Fruit fly (Drosophila melanogaster) whole organism, adult: Measurements from ENCODE around the gene CG44261.

Source experiments
- CG11617 ChIP-seq: fragments of 200-800 bp; sonication (Bioruptor generic); optimal IDR thresholded peaks from 2 replicates; lab custom pipeline; 2017; ENCODE audit warnings: mild to moderate bottlenecking, missing biosample characterization, missing genetic modification reagents, missing genetic modification characterization
- CG12768 ChIP-seq: fragments of 200-800 bp; sonication (Bioruptor generic); optimal IDR thresholded peaks from 2 replicates; lab custom pipeline; 2017; ENCODE audit warnings: missing biosample characterization, missing genetic modification characterization, mild to moderate bottlenecking, moderate library complexity, missing genetic modification reagents
- CG14711 ChIP-seq: fragments of 200-800 bp; sonication (Bioruptor generic); optimal IDR thresholded peaks from 2 replicates; lab custom pipeline; 2018; ENCODE audit warnings: missing biosample characterization, mild to moderate bottlenecking, missing genetic modification characterization, moderate library complexity
- CG1620 ChIP-seq: fragments of 200-800 bp; sonication (Bioruptor generic); optimal IDR thresholded peaks from 2 replicates; lab custom pipeline; 2016; ENCODE audit warnings: missing biosample characterization, missing genetic modification characterization
- CG33017 ChIP-seq: fragments of 200-800 bp; sonication (Bioruptor generic); optimal IDR thresholded peaks from 2 replicates; lab custom pipeline; 2018; ENCODE audit warnings: missing biosample characterization, mild to moderate bottlenecking, missing genetic modification characterization, moderate library complexity
- CG5204 ChIP-seq: fragments of 200-800 bp; sonication (Bioruptor generic); optimal IDR thresholded peaks from 2 replicates; lab custom pipeline; 2016; ENCODE audit warnings: missing biosample characterization, missing genetic modification characterization
- CG7045 ChIP-seq: fragments of 200-800 bp; sonication (Bioruptor generic); optimal IDR thresholded peaks from 2 replicates; lab custom pipeline; 2017; ENCODE audit warnings: missing biosample characterization, mild to moderate bottlenecking, missing genetic modification characterization
- CG7101 ChIP-seq: fragments of 200-800 bp; sonication (Bioruptor generic); optimal IDR thresholded peaks from 2 replicates; lab custom pipeline; 2018; ENCODE audit warnings: missing biosample characterization, mild to moderate bottlenecking, missing genetic modification characterization, moderate library complexity
- Clk ChIP-seq: fragments of 200-800 bp; sonication (Bioruptor generic); optimal IDR thresholded peaks from 2 replicates; lab custom pipeline; 2017; ENCODE audit warnings: missing biosample characterization, missing genetic modification characterization
- Crg-1 ChIP-seq: fragments of 200-800 bp; sonication (Bioruptor generic); optimal IDR thresholded peaks from 2 replicates; lab custom pipeline; 2016; ENCODE audit warnings: missing biosample characterization, missing genetic modification characterization
- Hr96 ChIP-seq: fragments of 200-800 bp; sonication (Bioruptor generic); optimal IDR thresholded peaks from 2 replicates; lab custom pipeline; 2016; ENCODE audit warnings: missing biosample characterization, missing genetic modification characterization
- Mnt ChIP-seq: fragments of 200-800 bp; sonication (Bioruptor generic); optimal IDR thresholded peaks from 2 replicates; lab custom pipeline; 2016; ENCODE audit warnings: missing biosample characterization, mild to moderate bottlenecking, missing genetic modification characterization
- bab1 ChIP-seq: fragments of 200-800 bp; sonication (Bioruptor generic); optimal IDR thresholded peaks from 3 replicates; lab custom pipeline; 2019; ENCODE audit warnings: missing biosample characterization, mild to moderate bottlenecking, missing genetic modification characterization, moderate library complexity
- cic ChIP-seq: fragments of 200-800 bp; sonication (Bioruptor generic); optimal IDR thresholded peaks from 2 replicates; lab custom pipeline; 2017; ENCODE audit warnings: missing biosample characterization, mild to moderate bottlenecking, missing genetic modification characterization, moderate library complexity
- cnc ChIP-seq, 2 experiments: fragments of >200 bp; optimal IDR thresholded peaks; 2 replicates each; lab custom pipeline; 2017
- kay ChIP-seq: fragments of 200-800 bp; sonication (Bioruptor generic); peaks from one replicate; lab custom pipeline; 2016; ENCODE audit warnings: missing biosample characterization, missing genetic modification characterization, borderline replicate concordance
- ovo ChIP-seq: fragments of 200-800 bp; sonication (Bioruptor generic); optimal IDR thresholded peaks from 2 replicates; lab custom pipeline; 2016; ENCODE audit warnings: missing biosample characterization, missing genetic modification characterization
- pad ChIP-seq: fragments of 200-800 bp; sonication (Bioruptor generic); optimal IDR thresholded peaks from 3 replicates; lab custom pipeline; 2017; ENCODE audit warnings: missing biosample characterization, missing genetic modification characterization, mild to moderate bottlenecking, moderate library complexity, missing genetic modification reagents
- tj ChIP-seq: fragments of 200-800 bp; sonication (Bioruptor generic); optimal IDR thresholded peaks from 3 replicates; lab custom pipeline; 2017; ENCODE audit warnings: missing biosample characterization, mild to moderate bottlenecking, missing genetic modification characterization, moderate library complexity
- toe ChIP-seq: fragments of 200-800 bp; sonication (Bioruptor generic); optimal IDR thresholded peaks from 2 replicates; lab custom pipeline; 2016; ENCODE audit warnings: missing biosample characterization, missing genetic modification characterization

Gene CG44261

DNA sequence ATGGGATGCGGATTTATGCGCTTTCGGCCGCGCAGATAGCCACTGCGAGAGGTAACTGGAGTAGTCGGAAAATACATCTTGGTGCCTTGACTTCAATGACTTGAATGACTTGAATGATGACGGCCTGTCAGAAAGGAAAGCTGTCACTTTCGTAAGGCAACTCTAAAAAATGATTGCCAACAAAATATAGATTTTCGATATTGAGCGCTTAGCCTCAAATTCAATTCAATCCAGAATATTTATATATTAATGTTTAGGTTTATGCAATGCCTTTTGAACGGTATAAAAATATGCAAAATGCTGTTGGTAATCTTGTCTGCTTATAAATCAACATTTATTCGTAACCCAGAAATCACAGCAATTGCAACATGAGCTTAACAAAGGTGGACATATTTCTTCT, at the start of gene CG44261:
CG44261 (minus strand) TSS at position 101 of the 400 bp plus-strand sequence.
- TF ChIP-seq CG11617 (no peak), bab1 (no peak), CG7045 (GFP tag; lab: Kevin White, UChicago) (no peak), CG7101 (no peak), Crg-1 (GFP tag; lab: Kevin White, UChicago) (no peak)

DNA sequence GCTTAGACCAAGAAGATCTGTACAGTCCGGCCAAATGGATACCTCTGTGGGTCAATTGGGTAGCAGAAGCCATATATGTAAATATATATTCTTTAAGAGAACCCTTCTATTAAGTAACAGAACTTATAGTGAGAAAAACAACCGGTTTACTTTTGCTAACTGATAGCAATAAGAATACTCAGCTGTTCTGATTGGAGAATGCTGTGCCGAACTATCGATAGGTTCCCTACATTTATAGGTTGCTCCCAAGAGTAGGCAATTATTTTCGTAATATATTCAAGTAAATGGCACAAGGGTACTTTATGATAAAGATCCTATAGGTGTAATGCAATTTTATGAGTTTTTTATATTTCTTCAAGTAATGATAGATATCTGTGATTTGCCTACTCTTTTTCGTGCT, 48.4 kb upstream of the CG44261 start, which contains the start of gene GstZ1:
GstZ1 (minus strand) TSS at position 174 of the 400 bp plus-strand sequence.
- TF ChIP-seq Mnt (GFP tag; lab: Kevin White, UChicago) (no peak), bab1 (peak; percentile 33), cic (peak; percentile 2)

DNA sequence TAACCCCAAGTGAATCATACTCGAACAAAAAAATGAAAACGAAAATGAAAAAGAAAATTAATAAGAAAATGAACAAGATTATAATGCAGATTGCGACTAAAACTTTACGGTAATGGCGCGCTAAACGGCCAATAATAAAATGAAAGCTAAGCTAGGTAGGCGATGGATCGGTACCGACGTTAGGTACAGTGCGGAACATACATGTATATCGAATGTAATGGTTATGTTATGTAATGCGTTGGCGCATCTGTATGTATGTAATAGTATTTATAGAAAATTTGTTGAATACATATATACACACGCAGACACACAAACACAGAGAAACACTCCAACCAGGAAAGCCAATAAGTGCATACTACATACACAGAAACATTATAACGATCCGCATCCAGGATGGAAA, 47.0 kb upstream of the CG44261 start:
- TF ChIP-seq pad = no peak
- no peak for TF ChIP-seq CG7101

DNA sequence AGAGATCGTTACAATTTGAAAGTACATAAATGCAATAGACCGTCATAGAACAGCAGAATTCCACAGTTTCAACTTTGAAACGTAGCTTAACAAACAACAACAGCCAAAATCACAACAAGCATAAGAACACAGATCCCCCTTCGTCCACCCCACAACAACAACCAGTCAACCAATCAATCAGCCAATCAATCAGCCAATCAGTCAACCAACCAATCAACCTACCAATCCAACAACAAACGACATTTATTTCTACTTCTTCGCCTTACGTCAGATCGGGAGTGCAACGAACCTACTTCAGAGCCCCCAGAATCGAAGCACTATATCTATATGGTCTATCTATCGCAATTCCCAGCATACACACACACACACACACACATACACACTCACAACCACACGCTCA, 42.7 kb upstream of the CG44261 start:
- TF ChIP-seq toe (GFP tag; lab: Kevin White, UChicago) (no peak), Mnt (GFP tag; lab: Kevin White, UChicago) (no peak), bab1 (no peak), cnc (optimal IDR thresholded peaks at IDR 0.05; lab: Kevin White, UChicago) (no peak), CG7101 (no peak), CG11617 (no peak)

DNA sequence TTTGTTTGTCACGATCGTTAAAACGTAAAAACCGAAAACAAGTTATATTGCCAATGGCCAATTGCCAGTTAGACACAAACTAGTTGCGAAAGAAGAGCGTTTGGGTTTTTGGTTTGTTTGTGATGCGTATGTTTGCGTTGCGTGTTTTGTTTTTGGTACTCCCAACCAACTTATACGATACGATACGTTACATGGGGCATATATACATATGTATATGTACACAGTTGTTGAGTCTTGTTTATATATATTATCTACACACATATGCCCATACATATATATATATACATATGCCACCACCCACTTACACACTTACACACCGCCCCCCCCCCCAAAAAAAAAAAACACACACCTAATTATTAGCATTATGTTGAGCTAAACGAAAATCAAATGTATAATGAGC, 40.4 kb upstream of the CG44261 start:
- no peak for TF ChIP-seq pad
- no peak for TF ChIP-seq CG11617
- no peak for TF ChIP-seq bab1
- TF ChIP-seq CG7045 (GFP tag; lab: Kevin White, UChicago) = no peak
- no peak for TF ChIP-seq Hr96
- no peak for TF ChIP-seq CG12768 (GFP tag; lab: Kevin White, UChicago)
- TF ChIP-seq CG14711 (tag; lab: Kevin White, UChicago) = no peak
- TF ChIP-seq CG7101 = no peak
- TF ChIP-seq CG1620 (GFP tag; lab: Kevin White, UChicago) = no peak
- no peak for TF ChIP-seq cic
- TF ChIP-seq ovo (GFP tag; lab: Kevin White, UChicago) = no peak
- no peak for TF ChIP-seq CG5204

- TF ChIP-seq ovo (GFP tag; lab: Kevin White, UChicago) (no peak), bab1 (no peak), kay (GFP tag; lab: Kevin White, UChicago) (no peak), CG7101 (no peak), tj (GFP tag; lab: Kevin White, UChicago) (no peak), toe (GFP tag; lab: Kevin White, UChicago) (no peak), Hr96 (no peak), cic (no peak)
Observed at dm6 chr3R:9441996-9442395, 34.0 kb upstream of the CG44261 start.

DNA sequence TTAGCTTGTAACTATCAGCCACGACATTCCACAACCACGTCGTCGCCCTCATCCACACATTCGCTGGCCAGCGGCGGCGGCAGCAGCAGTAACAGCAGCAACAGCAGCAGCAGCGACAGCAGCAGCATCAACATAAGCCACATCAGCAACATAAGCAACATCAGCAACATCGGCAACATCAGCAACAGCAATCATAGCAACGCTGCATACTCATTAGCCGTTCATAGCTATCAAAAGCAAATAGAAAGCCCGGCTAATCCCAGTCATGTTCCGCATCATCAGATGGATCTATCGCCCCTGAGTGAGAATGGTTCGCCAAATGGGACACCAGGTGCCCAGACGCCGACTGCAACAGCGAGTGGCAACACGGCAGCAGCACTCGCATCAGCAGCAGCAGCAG, 33.2 kb upstream of the CG44261 start:
- TF ChIP-seq CG7045 (GFP tag; lab: Kevin White, UChicago) = no peak
- no peak for TF ChIP-seq CG7101
- TF ChIP-seq Hr96 = no peak
- TF ChIP-seq cic = no peak
- no peak for TF ChIP-seq CG33017 (tag; lab: Kevin White, UChicago)
- no peak for TF ChIP-seq bab1
- TF ChIP-seq pad = no peak
- no peak for TF ChIP-seq cnc (optimal IDR thresholded peaks at IDR 0.05; lab: Kevin White, UChicago)
- no peak for TF ChIP-seq kay (GFP tag; lab: Kevin White, UChicago)
- no peak for TF ChIP-seq Clk (GFP tag; lab: Kevin White, UChicago)
- no peak for TF ChIP-seq toe (GFP tag; lab: Kevin White, UChicago)
- no peak for TF ChIP-seq tj (GFP tag; lab: Kevin White, UChicago)
- no peak for TF ChIP-seq ovo (GFP tag; lab: Kevin White, UChicago)
- TF ChIP-seq CG5204 = no peak
- TF ChIP-seq CG14711 (tag; lab: Kevin White, UChicago) = no peak
- no peak for TF ChIP-seq CG1620 (GFP tag; lab: Kevin White, UChicago)
- TF ChIP-seq Crg-1 (GFP tag; lab: Kevin White, UChicago) = no peak
- no peak for TF ChIP-seq CG11617
- no peak for TF ChIP-seq CG12768 (GFP tag; lab: Kevin White, UChicago)
- no peak for TF ChIP-seq Mnt (GFP tag; lab: Kevin White, UChicago)

- TF ChIP-seq CG7101 (no peak), toe (GFP tag; lab: Kevin White, UChicago) (no peak), Mnt (GFP tag; lab: Kevin White, UChicago) (no peak), CG33017 (tag; lab: Kevin White, UChicago) (no peak), CG14711 (tag; lab: Kevin White, UChicago) (no peak), pad (no peak), Clk (GFP tag; lab: Kevin White, UChicago) (no peak), CG11617 (no peak), Hr96 (no peak), CG12768 (GFP tag; lab: Kevin White, UChicago) (no peak), cic (no peak)
Observed at dm6 chr3R:9437618-9438017, 29.6 kb upstream of the CG44261 start.
